Fruit fly (Drosophila melanogaster): ENCODE data around the gene CG2604.

CG2604 gene

DNA sequence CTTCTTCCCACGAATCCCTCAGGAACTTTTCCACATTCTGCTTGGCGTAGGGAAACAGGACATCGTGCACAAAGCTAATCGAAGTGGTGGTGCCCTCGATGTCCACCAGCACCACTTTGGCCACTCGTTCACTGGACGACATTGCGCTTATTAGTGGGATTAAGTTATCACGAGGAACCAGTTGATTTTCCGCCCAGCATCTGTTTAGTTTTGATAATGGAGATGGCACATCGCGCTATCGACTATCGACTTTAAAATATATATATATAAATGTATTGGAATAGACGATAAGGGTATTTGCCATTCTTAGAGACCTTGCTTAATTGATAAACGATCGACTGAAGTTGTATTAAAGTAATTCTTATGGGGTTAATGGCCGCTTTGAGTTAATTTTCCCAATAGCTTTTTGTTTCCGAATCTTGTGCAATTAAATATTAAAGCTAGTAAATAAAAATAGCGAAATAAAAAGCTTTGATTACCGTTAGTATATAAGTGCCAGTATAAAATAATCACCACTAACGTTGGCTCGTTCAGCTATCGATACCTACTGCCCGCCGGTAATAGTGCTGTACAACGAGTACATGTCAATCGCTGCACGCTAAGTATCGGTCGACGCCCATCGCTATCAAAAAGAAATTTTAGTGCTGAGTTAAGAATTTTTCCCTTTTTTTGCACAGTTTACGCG is 33.4 kb upstream of the CG2604 start, which contains the start of the genes Enoph and Hph (continued):
- TF ChIP-seq CG6689 (GFP tag; IDR thresholded peaks at IDR 0.05) (peak; percentile 50; the same call in 1 of the 2 replicates), CG31388 (GFP tag; optimal IDR thresholded peaks at IDR 0.05) (no peak), CG10565 (GFP tag; optimal IDR thresholded peaks at IDR 0.05) (no peak), Hmx (GFP tag; optimal IDR thresholded peaks at IDR 0.05) (no peak), CG17802 (tag; optimal IDR thresholded peaks at IDR 0.05) (no peak), ase (GFP tag; IDR thresholded peaks at IDR 0.05) (0 out of 3 replicates have a peak, but pooled peaks have one; percentile 45), slp2 (GFP tag; optimal IDR thresholded peaks at IDR 0.05) (no peak), ac (GFP tag; optimal IDR thresholded peaks at IDR 0.05) (no peak), CG6272 (GFP tag; IDR thresholded peaks at IDR 0.05) (0 out of 2 replicates have a peak, but pooled peaks have one; percentile 39), ci (GFP tag; IDR thresholded peaks at IDR 0.05) (no peak), CG10274 (GFP tag; optimal IDR thresholded peaks at IDR 0.05) (peak; percentile 46), Abd-B (GFP tag; optimal IDR thresholded peaks at IDR 0.05) (peak; percentile 79), CG10366 (GFP tag; IDR thresholded peaks at IDR 0.05) (peak; percentile 46), cas (GFP tag; IDR thresholded peaks at IDR 0.05) (no peak), tup (GFP tag; optimal IDR thresholded peaks at IDR 0.05) (no peak), CG11093 (GFP tag; IDR thresholded peaks at IDR 0.05) (peak; percentile 54; the same call in 1 of the 3 replicates), ken (GFP tag; IDR thresholded peaks at IDR 0.05) (peak; percentile 49; the same call in 1 of the 3 replicates), lilli (GFP tag; optimal IDR thresholded peaks at IDR 0.05) (peak; percentile 79), CG7556 (GFP tag; optimal IDR thresholded peaks at IDR 0.05) (peak; percentile 58), vnd (GFP tag; IDR thresholded peaks at IDR 0.05; ENCODE audit: partially characterized antibody) (peak; percentile 80), croc (GFP tag; conservative IDR thresholded peaks at IDR 0.05) (no peak), ATbp (GFP tag; optimal IDR thresholded peaks at IDR 0.05) (no peak), Mrtf (GFP tag; IDR thresholded peaks at IDR 0.05) (0 out of 3 replicates have a peak, but pooled peaks have one; percentile 28), CG18011 (GFP tag; optimal IDR thresholded peaks at IDR 0.05) (no peak), Meics (GFP tag; optimal IDR thresholded peaks at IDR 0.05) (peak; percentile 61), mam (GFP tag; optimal IDR thresholded peaks at IDR 0.05) (peak; percentile 73), repo (GFP tag; optimal IDR thresholded peaks at IDR 0.05) (peak; percentile 22), Dek (tag; optimal IDR thresholded peaks at IDR 0.05) (peak; percentile 36), CG3995 (GFP tag; optimal IDR thresholded peaks at IDR 0.05) (peak; percentile 35), tap (tag; optimal IDR thresholded peaks at IDR 0.05) (peak; percentile 53), aop (GFP tag; IDR thresholded peaks at IDR 0.05) (no peak), scrt (GFP tag; optimal IDR thresholded peaks at IDR 0.05) (peak; percentile 64), CG5953 (GFP tag; IDR thresholded peaks at IDR 0.05) (no peak), grau (tag; optimal IDR thresholded peaks at IDR 0.05) (peak; percentile 65), Med (GFP tag) (peak; percentile 88), yki (optimal IDR thresholded peaks at IDR 0.05) (no peak), CG18262 (tag; optimal IDR thresholded peaks at IDR 0.05) (peak; percentile 67), CG4360 (GFP tag; IDR thresholded peaks at IDR 0.05) (no peak), grn (GFP tag; optimal IDR thresholded peaks at IDR 0.05) (no peak), CG12155 (GFP tag; optimal IDR thresholded peaks at IDR 0.05) (peak; percentile 71), CG15073 (GFP tag; optimal IDR thresholded peaks at IDR 0.05) (no peak), CG18476 (GFP tag; optimal IDR thresholded peaks at IDR 0.05) (peak; percentile 24), nerfin-1 (tag; optimal IDR thresholded peaks at IDR 0.05) (peak; percentile 13), CG18619 (GFP tag; optimal IDR thresholded peaks at IDR 0.05) (peak; percentile 64), CG31441 (GFP tag; IDR thresholded peaks at IDR 0.05) (peak; percentile 52; the same call in 1 of the 2 replicates), CG10431 (GFP tag; optimal IDR thresholded peaks at IDR 0.05) (no peak), danr (GFP tag; IDR thresholded peaks at IDR 0.05) (peak; percentile 45; the same call in 1 of the 2 replicates), CG7928 (GFP tag; optimal IDR thresholded peaks at IDR 0.05) (peak; percentile 13), CG11723 (GFP tag; optimal IDR thresholded peaks at IDR 0.05) (peak; percentile 39), CG17612 (GFP tag; IDR thresholded peaks at IDR 0.05) (no peak)
